Worm (Caenorhabditis elegans): ENCODE measurements around the gene F07C4.6.

DNA sequence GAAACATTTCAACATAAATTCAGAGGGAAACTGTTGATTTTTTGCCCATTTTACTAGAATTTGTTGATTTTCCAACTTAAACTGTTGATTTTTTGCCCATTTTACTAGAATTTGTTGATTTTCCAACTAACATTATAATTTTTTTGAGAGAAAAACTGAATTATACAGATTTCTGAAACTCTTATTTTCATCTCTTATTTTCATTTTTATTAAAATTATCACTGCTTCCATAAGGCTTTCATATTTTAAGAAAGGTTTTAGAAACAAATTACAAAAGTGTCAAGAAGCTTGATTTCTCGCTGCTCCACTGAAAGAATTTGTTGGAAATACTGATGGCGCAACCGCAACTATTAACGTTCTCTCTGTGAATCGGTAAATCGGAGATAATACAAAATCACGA is 23.3 kb downstream of the F07C4.6 start:
- TF ChIP-seq K12H6.12 (tag; optimal IDR thresholded peaks at IDR 0.05), result no peak
- no peak for TF ChIP-seq nfya-2 (GFP tag; IDR thresholded peaks at IDR 0.05)

All from whole organism, young adult.